Fruit fly (Drosophila melanogaster) whole organism, embryonic: Measurements from ENCODE around the gene CG14995.

Source experiments
- CG10274 ChIP-seq: fragments of 200-800 bp; sonication (Bioruptor generic); optimal IDR thresholded peaks from 3 replicates; lab custom pipeline; 2017; ENCODE audit warnings: missing biosample characterization, mild to moderate bottlenecking, missing genetic modification characterization
- CG10321 ChIP-seq: fragments of 200-800 bp; sonication (Bioruptor generic); IDR thresholded peaks from 2 replicates; pipeline ENCODE4 v1.3.6; 2022; ENCODE audit warnings: missing biosample characterization, missing genetic modification characterization
- CG12104 ChIP-seq: fragments of 200-800 bp; sonication (Bioruptor generic); optimal IDR thresholded peaks from 3 replicates; lab custom pipeline; 2016; ENCODE audit warnings: missing biosample characterization, missing genetic modification characterization
- CG12391 ChIP-seq: fragments of 200-800 bp; sonication (Bioruptor generic); optimal IDR thresholded peaks from 3 replicates; lab custom pipeline; 2018; ENCODE audit warnings: missing biosample characterization, mild to moderate bottlenecking, missing genetic modification characterization, moderate library complexity
- CG13894 ChIP-seq: fragments of 200-800 bp; sonication (Bioruptor generic); optimal IDR thresholded peaks from 3 replicates; lab custom pipeline; 2018; ENCODE audit warnings: missing biosample characterization, mild to moderate bottlenecking, missing genetic modification characterization, moderate library complexity
- CG1529 ChIP-seq: fragments of 200-800 bp; sonication (Bioruptor generic); optimal IDR thresholded peaks from 3 replicates; lab custom pipeline; 2018; ENCODE audit warnings: missing biosample characterization, missing genetic modification characterization
- CG15601 ChIP-seq: fragments of 200-800 bp; sonication (Bioruptor generic); optimal IDR thresholded peaks from 3 replicates; lab custom pipeline; 2019; ENCODE audit warnings: missing biosample characterization, mild to moderate bottlenecking, missing genetic modification characterization, moderate library complexity
- CG2120 ChIP-seq: fragments of 200-800 bp; sonication (Bioruptor generic); optimal IDR thresholded peaks from 3 replicates; lab custom pipeline; 2016; ENCODE audit warnings: missing biosample characterization, missing genetic modification characterization
- CG2202 ChIP-seq: fragments of 200-800 bp; sonication (Bioruptor generic); optimal IDR thresholded peaks from 2 replicates; lab custom pipeline; 2018; ENCODE audit warnings: missing biosample characterization, mild to moderate bottlenecking, missing genetic modification characterization
- CG2678 ChIP-seq: fragments of 200-800 bp; sonication (Bioruptor generic); optimal IDR thresholded peaks from 3 replicates; lab custom pipeline; 2019; ENCODE audit warnings: missing biosample characterization, mild to moderate bottlenecking, missing genetic modification characterization, moderate library complexity
- CG2875 ChIP-seq: fragments of 200-800 bp; sonication (Bioruptor generic); optimal IDR thresholded peaks from 2 replicates; lab custom pipeline; 2017; ENCODE audit warnings: missing biosample characterization, mild to moderate bottlenecking, missing genetic modification characterization, missing genetic modification reagents
- CG32532 ChIP-seq: fragments of 200-800 bp; sonication (Bioruptor generic); IDR thresholded peaks from 2 replicates; pipeline ENCODE4 v1.3.6; 2022; ENCODE audit warnings: missing biosample characterization, missing genetic modification characterization
- CG34376 ChIP-seq: fragments of 200-800 bp; sonication (Bioruptor generic); optimal IDR thresholded peaks from 2 replicates; lab custom pipeline; 2018; ENCODE audit warnings: missing biosample characterization, mild to moderate bottlenecking, missing genetic modification characterization
- Camta ChIP-seq: fragments of 200-800 bp; sonication (Bioruptor generic); optimal IDR thresholded peaks from 2 replicates; lab custom pipeline; 2016; ENCODE audit warnings: missing biosample characterization, missing genetic modification characterization
- Dip3 ChIP-seq: fragments of 200-800 bp; sonication (Bioruptor generic); optimal IDR thresholded peaks from 3 replicates; lab custom pipeline; 2016; ENCODE audit warnings: missing biosample characterization, missing genetic modification characterization
- Drgx ChIP-seq: fragments of 200-800 bp; sonication (Bioruptor generic); IDR thresholded peaks from 2 replicates; pipeline ENCODE4 v1.3.6; 2022; ENCODE audit warnings: missing biosample characterization, missing genetic modification characterization
- Fer3 ChIP-seq: fragments of 200-800 bp; sonication (Bioruptor generic); optimal IDR thresholded peaks from 2 replicates; lab custom pipeline; 2018; ENCODE audit warnings: missing biosample characterization, mild to moderate bottlenecking, missing genetic modification characterization, moderate library complexity
- HmgZ ChIP-seq: fragments of 200-800 bp; sonication (Bioruptor generic); optimal IDR thresholded peaks from 2 replicates; lab custom pipeline; 2018; ENCODE audit warnings: missing biosample characterization, mild to moderate bottlenecking, missing genetic modification characterization
- Hmr ChIP-seq: fragments of 200-800 bp; sonication (Bioruptor generic); optimal IDR thresholded peaks from 3 replicates; lab custom pipeline; 2017; ENCODE audit warnings: mild to moderate bottlenecking, missing biosample characterization, missing genetic modification reagents, missing genetic modification characterization
- Hr51 ChIP-seq, 2 experiments: fragments of 200-800 bp; sonication (Bioruptor generic); optimal IDR thresholded peaks; 2 replicates in 1 of 2; 3 replicates in 1 of 2; lab custom pipeline; 2016 to 2018; ENCODE audit warnings: missing biosample characterization in 2 of 2, missing genetic modification characterization in 2 of 2, mild to moderate bottlenecking in 1 of 2, moderate library complexity in 1 of 2
- Med ChIP-seq: fragments of 200-800 bp; sonication (Bioruptor generic); peaks from one replicate; lab custom pipeline; 2016; ENCODE audit warnings: missing biosample characterization, missing genetic modification characterization, mild to moderate bottlenecking, inconsistent platforms, moderate library complexity
- Mes4 ChIP-seq: fragments of 200-800 bp; sonication (Bioruptor generic); optimal IDR thresholded peaks from 2 replicates; lab custom pipeline; 2016; ENCODE audit warnings: missing biosample characterization, missing genetic modification characterization
- PHDP ChIP-seq: fragments of 200-800 bp; sonication (Bioruptor generic); optimal IDR thresholded peaks from 3 replicates; lab custom pipeline; 2018; ENCODE audit warnings: missing biosample characterization, mild to moderate bottlenecking, missing genetic modification characterization, moderate library complexity
- Sin3A ChIP-seq: fragments of >200 bp; optimal IDR thresholded peaks from 2 replicates; lab custom pipeline; 2018
- Vsx1 ChIP-seq: fragments of 200-800 bp; sonication (Bioruptor generic); optimal IDR thresholded peaks from 2 replicates; lab custom pipeline; 2017; ENCODE audit warnings: missing biosample characterization, mild to moderate bottlenecking, missing genetic modification characterization, missing genetic modification reagents
- abd-A ChIP-seq: fragments of 200-800 bp; sonication (Bioruptor generic); optimal IDR thresholded peaks from 3 replicates; lab custom pipeline; 2019; ENCODE audit warnings: missing biosample characterization, mild to moderate bottlenecking, missing genetic modification characterization, moderate library complexity
- ara ChIP-seq: fragments of 200-800 bp; sonication (Bioruptor generic); IDR thresholded peaks from 2 replicates; pipeline ENCODE4 v1.3.6; 2022; ENCODE audit warnings: missing biosample characterization, missing genetic modification characterization
- chm ChIP-seq: fragments of 200-800 bp; sonication (Bioruptor generic); IDR thresholded peaks from 2 replicates; pipeline ENCODE4 v1.3.6; 2022; ENCODE audit warnings: missing biosample characterization, missing genetic modification characterization
- ci ChIP-seq: fragments of 200-800 bp; sonication (Bioruptor generic); IDR thresholded peaks from 3 replicates; pipeline ENCODE4 v1.3.6; 2022; ENCODE audit warnings: missing biosample characterization, missing genetic modification characterization
- crc ChIP-seq: fragments of 200-800 bp; sonication (Bioruptor generic); optimal IDR thresholded peaks from 2 replicates; lab custom pipeline; 2016; ENCODE audit warnings: missing biosample characterization, missing genetic modification characterization
- exex ChIP-seq: fragments of 200-800 bp; sonication (Bioruptor generic); optimal IDR thresholded peaks from 4 replicates; lab custom pipeline; 2018; ENCODE audit warnings: missing biosample characterization, mild to moderate bottlenecking, missing genetic modification characterization, moderate library complexity
- gce ChIP-seq: fragments of 200-800 bp; sonication (Bioruptor generic); IDR thresholded peaks from 3 replicates; pipeline ENCODE4 v1.3.6; 2022; ENCODE audit warnings: missing biosample characterization, missing genetic modification characterization
- gfzf ChIP-seq: fragments of 200-800 bp; sonication (Bioruptor generic); optimal IDR thresholded peaks from 2 replicates; lab custom pipeline; 2016; ENCODE audit warnings: missing biosample characterization, mild to moderate bottlenecking, missing genetic modification characterization, moderate library complexity
- grn ChIP-seq: fragments of 200-800 bp; sonication (Bioruptor generic); optimal IDR thresholded peaks from 3 replicates; lab custom pipeline; 2017; ENCODE audit warnings: missing biosample characterization, missing genetic modification characterization
- gsb-n ChIP-seq: fragments of 200-800 bp; sonication (Bioruptor generic); optimal IDR thresholded peaks from 3 replicates; lab custom pipeline; 2018; ENCODE audit warnings: missing biosample characterization, mild to moderate bottlenecking, missing genetic modification characterization
- lab ChIP-seq: fragments of 200-800 bp; sonication (Bioruptor generic); optimal IDR thresholded peaks from 3 replicates; lab custom pipeline; 2017; ENCODE audit warnings: missing biosample characterization, missing genetic modification characterization, mild to moderate bottlenecking, moderate library complexity, missing genetic modification reagents
- mld ChIP-seq: fragments of 200-800 bp; sonication (Bioruptor generic); IDR thresholded peaks from 3 replicates; pipeline ENCODE4 v1.3.6; 2022; ENCODE audit warnings: missing biosample characterization, missing genetic modification characterization; ENCODE audit not compliant: partially characterized antibody
- pita ChIP-seq: fragments of 200-800 bp; sonication (Bioruptor generic); optimal IDR thresholded peaks from 2 replicates; lab custom pipeline; 2017; ENCODE audit warnings: missing biosample characterization, mild to moderate bottlenecking, missing genetic modification characterization
- sc ChIP-seq, 3 experiments: fragments of >200 bp in 2 of 3; fragments of 200-800 bp in 1 of 3; sonication (Bioruptor generic) in 1 of 3; optimal IDR thresholded peaks; 2 replicates in 2 of 3; 3 replicates in 1 of 3; lab custom pipeline; 2017; ENCODE audit warnings: mild to moderate bottlenecking in 1 of 3, missing biosample characterization in 1 of 3, missing genetic modification characterization in 1 of 3, missing genetic modification reagents in 1 of 3
- sd ChIP-seq: fragments of 200-800 bp; sonication (Bioruptor generic); optimal IDR thresholded peaks from 3 replicates; lab custom pipeline; 2018; ENCODE audit warnings: missing biosample characterization, mild to moderate bottlenecking, missing genetic modification characterization, moderate library complexity
- sens ChIP-seq: fragments of 200-800 bp; sonication (Bioruptor generic); peaks from one replicate; lab custom pipeline; 2016; ENCODE audit warnings: missing biosample characterization, missing genetic modification characterization
- sob ChIP-seq: fragments of 200-800 bp; sonication (Bioruptor generic); IDR thresholded peaks from 2 replicates; pipeline ENCODE4 v1.3.6; 2022; ENCODE audit warnings: missing biosample characterization, missing genetic modification characterization
- tap ChIP-seq: fragments of 200-800 bp; optimal IDR thresholded peaks from 3 replicates; lab custom pipeline; 2019; ENCODE audit warnings: missing biosample characterization, mild to moderate bottlenecking, missing genetic modification characterization, moderate library complexity
- unpg ChIP-seq: fragments of 200-800 bp; sonication (Bioruptor generic); optimal IDR thresholded peaks from 3 replicates; lab custom pipeline; 2018; ENCODE audit warnings: missing biosample characterization, mild to moderate bottlenecking, missing genetic modification characterization, moderate library complexity

Gene CG14995

DNA sequence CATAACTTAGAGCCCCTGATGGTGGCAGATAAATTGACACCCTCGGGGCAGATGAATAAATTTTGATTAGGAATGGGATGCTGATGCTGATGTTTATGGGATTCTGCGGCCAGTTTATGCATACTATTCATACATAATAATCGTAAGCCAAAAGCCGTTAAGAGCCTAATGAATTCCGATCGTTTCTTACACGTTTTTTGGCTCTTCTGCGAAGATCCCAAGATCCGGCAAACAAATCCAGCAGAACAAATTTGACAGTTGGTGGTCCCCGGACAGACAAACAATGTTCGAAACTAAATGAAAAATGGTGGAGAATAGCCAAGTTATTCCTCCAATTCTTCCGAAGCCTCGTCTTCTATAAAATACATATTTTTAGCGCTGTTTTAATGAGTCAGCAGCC is 14.4 kb upstream of the CG14995 start (continued):
- TF ChIP-seq CG13894 (tag; lab: Kevin White, UChicago) (peak; percentile 74), abd-A (tag; lab: Kevin White, UChicago) (peak; percentile 16), CG12391 (tag; lab: Kevin White, UChicago) (no peak), Dip3 (GFP tag; lab: Kevin White, UChicago) (no peak), sc (optimal IDR thresholded peaks at IDR 0.05; lab: Kevin White, UChicago) (no peak), sc (GFP tag; optimal IDR thresholded peaks at IDR 0.05; lab: Kevin White, UChicago) (no peak), ara (GFP tag; lab: Robert Waterston, UW) (no peak), Sin3A (no peak), gsb-n (no peak), CG12104 (GFP tag; lab: Kevin White, UChicago) (no peak), sd (tag; lab: Kevin White, UChicago) (peak; percentile 23)

DNA sequence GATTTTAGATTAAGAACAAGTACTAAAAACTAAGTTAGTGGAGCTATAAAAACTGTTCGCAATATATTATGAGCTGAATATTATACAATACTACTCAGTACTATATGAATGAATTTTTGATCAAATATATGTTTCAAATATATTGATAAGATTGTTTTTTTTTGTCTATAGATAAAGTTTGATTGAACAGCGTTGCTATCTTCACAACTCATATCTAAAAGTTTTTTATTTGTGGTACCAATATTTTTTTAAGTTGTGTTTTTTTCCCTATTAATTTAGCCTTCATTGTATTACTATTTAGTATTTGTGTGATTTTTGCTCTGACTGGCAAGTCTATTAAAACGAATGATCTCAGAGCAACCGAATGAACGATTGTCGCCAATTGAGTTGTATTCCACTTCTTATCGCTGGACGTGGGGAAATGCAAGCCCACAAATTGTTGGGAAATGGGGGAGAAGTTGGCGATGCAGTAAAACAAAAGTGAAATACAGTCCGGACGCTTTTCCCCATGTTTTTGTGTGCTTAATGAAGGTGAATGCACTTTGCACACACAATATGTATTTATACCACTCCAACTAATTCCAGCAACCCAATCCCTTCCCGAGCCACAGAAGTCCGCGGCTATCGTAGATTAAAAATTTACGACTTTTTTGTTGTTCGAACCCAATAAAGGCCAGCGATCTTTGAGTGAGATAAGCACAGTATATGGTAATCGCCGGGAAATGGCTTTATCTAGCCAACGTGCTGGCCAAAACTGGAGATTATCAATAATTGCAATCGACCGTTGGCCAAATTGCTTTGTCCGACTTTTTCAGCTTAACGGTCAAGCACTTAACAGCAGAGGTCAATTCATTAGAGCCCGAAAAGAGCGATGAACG is 13.7 kb upstream of the CG14995 start:
- TF ChIP-seq chm (no peak), HmgZ (tag; lab: Kevin White, UChicago) (no peak), CG1529 (GFP tag; lab: Kevin White, UChicago) (no peak), CG34376 (GFP tag; lab: Kevin White, UChicago) (peak; percentile 12), CG2875 (peak; percentile 22), mld (0 out of 3 replicates have a peak, but pooled peaks have one; percentile 34), lab (GFP tag; lab: Kevin White, UChicago) (peak; percentile 13), Camta (GFP tag; lab: Kevin White, UChicago) (no peak), gce (GFP tag; lab: Robert Waterston, UW) (0 out of 3 replicates have a peak, but pooled peaks have one; percentile 13), crc (GFP tag; lab: Kevin White, UChicago) (no peak), Med (GFP tag; lab: Kevin White, UChicago) (peak; percentile 31), Drgx (peak; percentile 37; the same call in 1 of the 2 replicates), Hmr (GFP tag; lab: Kevin White, UChicago) (no peak), Hr51 (GFP tag; optimal IDR thresholded peaks at IDR 0.05; lab: Kevin White, UChicago) (peak in 1 of 2 experiments; percentile 3), CG32532 (GFP tag; lab: Robert Waterston, UW) (peak; percentile 9; the same call in 1 of the 2 replicates), CG2678 (tag; lab: Kevin White, UChicago) (peak; percentile 13), exex (tag; lab: Kevin White, UChicago) (peak; percentile 33), CG2120 (peak; percentile 18), Fer3 (tag; lab: Kevin White, UChicago) (peak; percentile 10), sens (GFP tag; lab: Kevin White, UChicago) (peak; percentile 28), sob (GFP tag; lab: Robert Waterston, UW) (no peak), gfzf (GFP tag; lab: Kevin White, UChicago) (no peak), CG10321 (GFP tag; lab: Robert Waterston, UW) (no peak), Mes4 (GFP tag; lab: Kevin White, UChicago) (no peak), unpg (GFP tag; lab: Kevin White, UChicago) (no peak), tap (tag; lab: Kevin White, UChicago) (no peak), CG10274 (GFP tag; lab: Kevin White, UChicago) (no peak), ci (GFP tag; lab: Robert Waterston, UW) (peak; percentile 55; the same call in 2 of the 3 replicates), grn (GFP tag; lab: Kevin White, UChicago) (peak; percentile 49), CG2202 (peak; percentile 3), CG15601 (tag; lab: Kevin White, UChicago) (peak; percentile 16), Vsx1 (GFP tag; lab: Kevin White, UChicago) (no peak), PHDP (peak; percentile 16), pita (no peak)
